Worm (Caenorhabditis elegans) whole organism, midembryonic: Measurements from ENCODE around the gene F14H12.2.
"Not testable (repeated sequence)": the region's sequence is repeated elsewhere in the genome, so short reads cannot be mapped to it uniquely, and the experiment has no call there.

Experiments
- T22C8.4 ChIP-seq: fragments of 200-800 bp; sonication (Bioruptor generic); IDR thresholded peaks from 2 replicates; pipeline ENCODE4 v1.3.6; 2022; ENCODE audit warnings: missing genetic modification characterization, missing compliant biosample characterization
- cog-1 ChIP-seq: sonication (generic microtip); optimal IDR thresholded peaks from 2 replicates; lab custom pipeline; 2016; ENCODE audit warnings: missing genetic modification characterization, missing compliant biosample characterization
- flt-1 ChIP-seq: fragments of 200-800 bp; sonication (Bioruptor generic); IDR thresholded peaks from 2 replicates; pipeline ENCODE4 v1.3.6; 2022; ENCODE audit warnings: missing genetic modification characterization, missing compliant biosample characterization
- klf-2 ChIP-seq: fragments of 200-800 bp; sonication (Bioruptor generic); conservative IDR thresholded peaks from 2 replicates; pipeline ENCODE4 v1.3.6; 2022; ENCODE audit warnings: missing genetic modification reagents, missing genetic modification characterization, missing compliant biosample characterization
- med-1 ChIP-seq: sonication (generic microtip); optimal IDR thresholded peaks from 2 replicates; lab custom pipeline; 2017; ENCODE audit warnings: missing genetic modification characterization, mild to moderate bottlenecking, missing compliant biosample characterization, antibody characterized with exemption, missing genetic modification reagents; ENCODE audit not compliant: insufficient read depth
- ref-1 ChIP-seq: fragments of 200-800 bp; sonication (Bioruptor generic); conservative IDR thresholded peaks from 2 replicates; pipeline ENCODE4 v1.3.6; 2022; ENCODE audit warnings: missing genetic modification reagents, missing genetic modification characterization, missing compliant biosample characterization
- tab-1 ChIP-seq: fragments of 200-800 bp; sonication (Bioruptor generic); IDR thresholded peaks from 2 replicates; pipeline ENCODE4 v1.3.6; 2022; ENCODE audit warnings: missing genetic modification characterization, missing compliant biosample characterization
- ztf-23 ChIP-seq: fragments of 200-800 bp; sonication (Bioruptor generic); IDR thresholded peaks from 2 replicates; pipeline ENCODE4 v1.3.6; 2022; ENCODE audit warnings: missing genetic modification reagents, missing genetic modification characterization, missing compliant biosample characterization
- ztf-29 ChIP-seq: fragments of 200-800 bp; sonication (Bioruptor generic); IDR thresholded peaks from 2 replicates; pipeline ENCODE4 v1.3.6; 2022; ENCODE audit warnings: missing genetic modification reagents, missing genetic modification characterization, missing compliant biosample characterization

Gene F14H12.2

ce11 chrX:4332305-4332704 is 18.0 kb upstream of the F14H12.2 start, which contains the start of gene C24A8.6:
TSS of gene C24A8.6 (minus strand) at chrX:4332405.
- TF ChIP-seq T22C8.4, ztf-29, flt-1 (GFP tag; lab: Robert Waterston, UW): not testable (repeated sequence)

ce11 chrX:4335950-4336349 is 14.3 kb upstream of the F14H12.2 start, which contains the start of gene cst-2:
TSS of gene cst-2 (minus strand) at chrX:4336050.
- not testable (repeated sequence) for TF ChIP-seq T22C8.4 (GFP tag; lab: Robert Waterston, UW); cog-1; tab-1 (GFP tag; lab: Robert Waterston, UW)

ce11 chrX:4339332-4339731 is 11.0 kb upstream of the F14H12.2 start, which contains the start of gene cst-1:
TSS of gene cst-1 (plus strand) at chrX:4339632.
- TF ChIP-seq ref-1 (GFP tag; lab: Robert Waterston, UW); ztf-23; cog-1: not testable (repeated sequence)

ce11 chrX:4342730-4343129 is 7.6 kb upstream of the F14H12.2 start:
- no peak for TF ChIP-seq med-1 (GFP tag; lab: Kevin White, UChicago)
- no peak for TF ChIP-seq klf-2 (GFP tag; lab: Robert Waterston, UW)
- no peak for TF ChIP-seq flt-1 (GFP tag; lab: Robert Waterston, UW)
- TF ChIP-seq ztf-23: no peak

ce11 chrX:4343915-4344314 is 6.4 kb upstream of the F14H12.2 start, which contains the start of gene F14H12.3:
TSS of gene F14H12.3 (plus strand) at chrX:4344215.
- TF ChIP-seq tab-1 (GFP tag; lab: Robert Waterston, UW): no peak
- TF ChIP-seq ztf-23: no peak
- TF ChIP-seq cog-1: no peak
- no peak for TF ChIP-seq ztf-29 (GFP tag; lab: Robert Waterston, UW)
- no peak for TF ChIP-seq T22C8.4 (GFP tag; lab: Robert Waterston, UW)
- TF ChIP-seq flt-1 (GFP tag; lab: Robert Waterston, UW): no peak
- no peak for TF ChIP-seq klf-2 (GFP tag; lab: Robert Waterston, UW)
- no peak for TF ChIP-seq med-1 (GFP tag; lab: Kevin White, UChicago)
- no peak for TF ChIP-seq ref-1 (GFP tag; lab: Robert Waterston, UW)

ce11 chrX:4353318-4353717 is 3.0 kb downstream of the F14H12.2 start, which contains the start of gene col-165:
TSS of gene col-165 (plus strand) at chrX:4353618.
- no peak for TF ChIP-seq cog-1
- no peak for TF ChIP-seq ztf-29 (GFP tag; lab: Robert Waterston, UW)
- no peak for TF ChIP-seq flt-1 (GFP tag; lab: Robert Waterston, UW)
- no peak for TF ChIP-seq T22C8.4 (GFP tag; lab: Robert Waterston, UW)
- no peak for TF ChIP-seq med-1 (GFP tag; lab: Kevin White, UChicago)
- TF ChIP-seq tab-1 (GFP tag; lab: Robert Waterston, UW): no peak
- TF ChIP-seq ref-1 (GFP tag; lab: Robert Waterston, UW): no peak
- no peak for TF ChIP-seq klf-2 (GFP tag; lab: Robert Waterston, UW)
- no peak for TF ChIP-seq ztf-23

ce11 chrX:4357467-4357866 is 7.2 kb downstream of the F14H12.2 start, which contains the start of gene F14H12.6:
TSS of gene F14H12.6 (minus strand) at chrX:4357567.
- TF ChIP-seq T22C8.4 (GFP tag; lab: Robert Waterston, UW) (no peak), ztf-29 (GFP tag; lab: Robert Waterston, UW) (no peak), klf-2 (GFP tag; lab: Robert Waterston, UW) (no peak), flt-1 (GFP tag; lab: Robert Waterston, UW) (no peak), ref-1 (GFP tag; lab: Robert Waterston, UW) (no peak), ztf-23 (no peak), tab-1 (GFP tag; lab: Robert Waterston, UW) (no peak), cog-1 (no peak), med-1 (GFP tag; lab: Kevin White, UChicago) (no peak)

- TF ChIP-seq tab-1 (GFP tag; lab: Robert Waterston, UW) (no peak), T22C8.4 (GFP tag; lab: Robert Waterston, UW) (no peak), med-1 (GFP tag; lab: Kevin White, UChicago) (no peak), cog-1 (no peak), ref-1 (GFP tag; lab: Robert Waterston, UW) (no peak), ztf-29 (GFP tag; lab: Robert Waterston, UW) (no peak), ztf-23 (no peak), flt-1 (GFP tag; lab: Robert Waterston, UW) (no peak), klf-2 (GFP tag; lab: Robert Waterston, UW) (no peak)
Observed at ce11 chrX:4359030-4359429, 8.7 kb downstream of the F14H12.2 start.

- TF ChIP-seq med-1 (GFP tag; lab: Kevin White, UChicago): no peak
Observed at ce11 chrX:4362522-4362921, 12.2 kb downstream of the F14H12.2 start, which contains the start of gene F14H12.7. TSS of gene F14H12.7 (minus strand) at chrX:4362622.

ce11 chrX:4363200-4363599 is 12.9 kb downstream of the F14H12.2 start, which contains the start of gene F14H12.17:
TSS of gene F14H12.17 (minus strand) at chrX:4363300.
- no peak for TF ChIP-seq ref-1 (GFP tag; lab: Robert Waterston, UW)
- no peak for TF ChIP-seq cog-1
- no peak for TF ChIP-seq med-1 (GFP tag; lab: Kevin White, UChicago)
- no peak for TF ChIP-seq ztf-23
- TF ChIP-seq flt-1 (GFP tag; lab: Robert Waterston, UW): no peak
- TF ChIP-seq ztf-29 (GFP tag; lab: Robert Waterston, UW): no peak
- TF ChIP-seq klf-2 (GFP tag; lab: Robert Waterston, UW): no peak
- no peak for TF ChIP-seq T22C8.4 (GFP tag; lab: Robert Waterston, UW)
- no peak for TF ChIP-seq tab-1 (GFP tag; lab: Robert Waterston, UW)
